Worm (Caenorhabditis elegans): ENCODE data around the gene rme-1.

DNA sequence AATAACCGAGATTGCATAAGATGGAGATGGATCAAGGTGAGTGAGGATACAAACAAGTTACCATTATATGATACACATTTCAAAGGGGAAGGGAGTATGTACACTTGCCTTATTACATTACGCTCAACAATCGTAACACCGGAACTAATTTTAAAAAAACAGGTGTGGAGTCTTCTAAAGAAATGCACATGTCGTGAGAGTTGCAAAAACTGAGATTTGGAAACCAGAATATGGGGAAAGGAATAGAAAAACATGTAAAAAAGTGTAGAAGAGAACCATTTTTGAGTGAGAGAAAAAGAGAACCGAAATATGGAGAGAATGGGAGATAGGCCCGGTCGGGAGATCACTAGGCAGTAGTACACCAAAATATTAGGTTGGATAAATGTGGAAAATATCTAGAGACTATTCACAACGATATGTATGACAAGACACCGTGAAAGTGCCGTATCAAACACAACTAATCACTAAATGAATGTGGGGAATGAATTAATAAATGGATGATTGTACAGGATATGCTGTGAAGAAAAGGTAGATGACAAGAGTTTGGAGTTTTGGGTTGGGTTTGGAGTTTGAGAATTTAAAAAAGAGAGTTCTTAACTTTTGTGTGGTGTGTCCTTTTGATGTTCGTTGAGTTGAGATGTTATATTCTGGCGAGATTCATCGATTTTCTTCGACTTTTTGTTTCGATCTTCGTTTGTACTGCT is 14.8 kb downstream of the rme-1 start:
- no peak for TF ChIP-seq ceh-16 (tag; optimal IDR thresholded peaks at IDR 0.05)
- no peak for TF ChIP-seq blmp-1 (tag; optimal IDR thresholded peaks at IDR 0.05; ENCODE audit: insufficient read depth)
- no peak for TF ChIP-seq unc-55 (GFP tag; optimal IDR thresholded peaks at IDR 0.05)
- TF ChIP-seq lsy-2 (tag; optimal IDR thresholded peaks at IDR 0.05): no peak
- no peak for TF ChIP-seq ama-1 (optimal IDR thresholded peaks at IDR 0.05)
- TF ChIP-seq nhr-23 (tag; optimal IDR thresholded peaks at IDR 0.05): no peak
- no peak for TF ChIP-seq skn-1 (tag; optimal IDR thresholded peaks at IDR 0.05)
- no peak for TF ChIP-seq mdl-1 (tag; optimal IDR thresholded peaks at IDR 0.05)
